Fruit fly (Drosophila melanogaster): ENCODE data around the gene Npc2a.

DNA sequence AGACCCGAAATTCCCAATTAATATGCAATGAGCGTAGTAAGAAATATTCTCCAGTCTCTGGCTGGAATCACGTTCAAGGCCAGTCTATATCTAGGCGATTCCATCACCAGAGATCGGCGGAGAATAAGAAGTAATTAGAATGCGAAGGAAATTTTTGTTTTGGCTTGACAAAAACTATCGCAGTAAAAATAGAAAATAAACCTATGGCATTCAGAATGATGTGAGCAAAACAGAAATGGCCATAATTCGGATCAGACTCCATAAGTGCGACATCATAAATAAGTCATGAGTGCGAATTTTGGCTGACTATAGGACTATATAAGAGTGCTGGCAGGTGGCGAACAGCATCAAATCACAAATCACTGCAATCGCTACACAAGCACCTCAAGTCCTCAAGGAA lies 20.0 kb downstream of the Npc2a start, which contains the start of gene Nplp4:
- TF ChIP-seq pdm3 (GFP tag; optimal IDR thresholded peaks at IDR 0.05) (no peak), CG7368 (GFP tag; optimal IDR thresholded peaks at IDR 0.05) (no peak), dsx (GFP tag; optimal IDR thresholded peaks at IDR 0.05; ENCODE audit: poor library complexity, severe bottlenecking) (no peak), acj6 (GFP tag; optimal IDR thresholded peaks at IDR 0.05) (no peak), CG11762 (GFP tag; optimal IDR thresholded peaks at IDR 0.05; ENCODE audit: insufficient read depth) (no peak), Hr39 (GFP tag; optimal IDR thresholded peaks at IDR 0.05) (no peak), CG9139 (GFP tag; optimal IDR thresholded peaks at IDR 0.05) (no peak), Ets21C (GFP tag; optimal IDR thresholded peaks at IDR 0.05) (no peak), Blimp-1 (GFP tag; optimal IDR thresholded peaks at IDR 0.05) (no peak), Gug (GFP tag; IDR thresholded peaks at IDR 0.05) (no peak)

Measured in whole organism, prepupa.